Worm (Caenorhabditis elegans) whole organism, young adult: ENCODE results near the gene tpan-1.

Experiments
- B0035.1 ChIP-seq: sonication (generic microtip); optimal IDR thresholded peaks from 2 replicates; lab custom pipeline; 2016; ENCODE audit warnings: missing genetic modification characterization, mild to moderate bottlenecking, missing compliant biosample characterization, missing genotype, missing genetic modification reagents
- B0261.1 ChIP-seq: sonication (generic microtip); optimal IDR thresholded peaks from 2 replicates; lab custom pipeline; 2016; ENCODE audit warnings: mild to moderate bottlenecking, missing genetic modification characterization, moderate library complexity, missing compliant biosample characterization
- B0336.3 ChIP-seq: fragments of 200-800 bp; sonication (Bioruptor generic); IDR thresholded peaks from 2 replicates; pipeline ENCODE4 v1.3.6; 2022; ENCODE audit warnings: missing genetic modification characterization, missing compliant biosample characterization
- C06A6.2 ChIP-seq: fragments of 200-800 bp; sonication (Bioruptor generic); conservative IDR thresholded peaks from 2 replicates; pipeline ENCODE4 v1.3.6; 2022; ENCODE audit warnings: missing genetic modification characterization, missing compliant biosample characterization
- D2030.7 ChIP-seq: fragments of 200-800 bp; sonication (Bioruptor generic); IDR thresholded peaks from 2 replicates; pipeline ENCODE4 v1.3.6; 2022; ENCODE audit warnings: missing genetic modification reagents, missing genetic modification characterization, missing compliant biosample characterization
- F37B4.10 ChIP-seq: fragments of 200-800 bp; sonication (Bioruptor generic); IDR thresholded peaks from 2 replicates; pipeline ENCODE4 v1.3.6; 2022; ENCODE audit warnings: missing genetic modification characterization, missing compliant biosample characterization
- F39B2.1 ChIP-seq: fragments of 200-800 bp; sonication (Bioruptor generic); IDR thresholded peaks from 2 replicates; pipeline ENCODE4 v1.3.6; 2022; ENCODE audit warnings: missing genetic modification reagents, missing genetic modification characterization, missing compliant biosample characterization
- F49E8.2 ChIP-seq: sonication (generic microtip); optimal IDR thresholded peaks from 3 replicates; lab custom pipeline; 2017; ENCODE audit warnings: missing genetic modification characterization, mild to moderate bottlenecking, missing compliant biosample characterization, antibody characterized with exemption, moderate library complexity; ENCODE audit not compliant: insufficient read depth
- F52B5.7 ChIP-seq: sonication (generic microtip); optimal IDR thresholded peaks from 2 replicates; lab custom pipeline; 2016; ENCODE audit warnings: mild to moderate bottlenecking, missing genetic modification characterization, missing compliant biosample characterization
- F57A8.1 ChIP-seq: fragments of 200-800 bp; sonication (Bioruptor generic); optimal IDR thresholded peaks from 2 replicates; lab custom pipeline; 2018; ENCODE audit warnings: mild to moderate bottlenecking, missing genetic modification characterization, moderate library complexity, missing compliant biosample characterization
- F57C9.4 ChIP-seq: sonication (generic microtip); optimal IDR thresholded peaks from 2 replicates; lab custom pipeline; 2017; ENCODE audit warnings: mild to moderate bottlenecking, missing genetic modification characterization, missing compliant biosample characterization
- Y56A3A.18 ChIP-seq: fragments of 200-800 bp; sonication (Bioruptor generic); IDR thresholded peaks from 2 replicates; pipeline ENCODE4 v1.3.6; 2022; ENCODE audit warnings: missing genetic modification reagents, missing genetic modification characterization, missing compliant biosample characterization
- Y67H2A.10 ChIP-seq: fragments of 200-800 bp; sonication (Bioruptor generic); conservative IDR thresholded peaks from 2 replicates; pipeline ENCODE4 v1.3.6; 2022; ENCODE audit warnings: missing genetic modification reagents, missing genetic modification characterization, missing compliant biosample characterization
- Y79H2A.3 ChIP-seq: fragments of 200-800 bp; sonication (Bioruptor generic); conservative IDR thresholded peaks from 2 replicates; pipeline ENCODE4 v1.3.6; 2022; ENCODE audit warnings: missing genetic modification reagents, missing genetic modification characterization, missing compliant biosample characterization
- akir-1 ChIP-seq: fragments of 200-800 bp; sonication (Bioruptor generic); optimal IDR thresholded peaks from 2 replicates; lab custom pipeline; 2018; ENCODE audit warnings: mild to moderate bottlenecking, missing genetic modification characterization, moderate library complexity, missing compliant biosample characterization
- aptf-2 ChIP-seq: fragments of 200-800 bp; sonication (Bioruptor generic); conservative IDR thresholded peaks from 2 replicates; pipeline ENCODE4 v1.3.6; 2022; ENCODE audit warnings: missing genetic modification reagents, missing genetic modification characterization, missing compliant biosample characterization
- attf-5 ChIP-seq: fragments of 200-800 bp; sonication (Bioruptor generic); optimal IDR thresholded peaks from 2 replicates; lab custom pipeline; 2018; ENCODE audit warnings: mild to moderate bottlenecking, missing genetic modification characterization, missing compliant biosample characterization
- bed-2 ChIP-seq: fragments of 200-800 bp; sonication (Bioruptor generic); IDR thresholded peaks from 2 replicates; pipeline ENCODE4 v1.3.6; 2022; ENCODE audit warnings: missing genetic modification reagents, missing genetic modification characterization, missing compliant biosample characterization
- cebp-1 ChIP-seq, 2 experiments: fragments of 200-800 bp in 1 of 2; sonication (Bioruptor generic) in 1 of 2; sonication (generic microtip) in 1 of 2; IDR thresholded peaks in 1 of 2; optimal IDR thresholded peaks in 1 of 2; 2 replicates each; pipeline versions ENCODE4 v1.3.6 to Lab custom; 2017 to 2022; ENCODE audit warnings: missing compliant biosample characterization in 2 of 2, missing genetic modification characterization in 2 of 2, mild to moderate bottlenecking in 1 of 2, missing genetic modification reagents in 1 of 2, moderate library complexity in 1 of 2
- ceh-27 ChIP-seq: fragments of 200-800 bp; sonication (Bioruptor generic); optimal IDR thresholded peaks from 2 replicates; lab custom pipeline; 2018; ENCODE audit warnings: mild to moderate bottlenecking, missing genetic modification characterization, moderate library complexity, missing compliant biosample characterization
- ceh-58 ChIP-seq: fragments of 200-800 bp; sonication (Bioruptor generic); IDR thresholded peaks from 2 replicates; pipeline ENCODE4 v1.3.6; 2022; ENCODE audit warnings: missing genetic modification characterization, missing compliant biosample characterization
- ceh-79 ChIP-seq: sonication (generic microtip); optimal IDR thresholded peaks from 2 replicates; lab custom pipeline; 2017; ENCODE audit warnings: mild to moderate bottlenecking, missing genetic modification characterization, missing compliant biosample characterization
- die-1 ChIP-seq: sonication (generic microtip); optimal IDR thresholded peaks from 2 replicates; lab custom pipeline; 2016; ENCODE audit warnings: missing genotype, mild to moderate bottlenecking, missing genetic modification characterization, missing compliant biosample characterization
- egrh-3 ChIP-seq: fragments of 200-800 bp; sonication (Bioruptor generic); IDR thresholded peaks from 2 replicates; pipeline ENCODE4 v1.3.6; 2022; ENCODE audit warnings: missing genetic modification reagents, missing genetic modification characterization, missing compliant biosample characterization
- fkh-3 ChIP-seq: sonication (generic microtip); optimal IDR thresholded peaks from 2 replicates; lab custom pipeline; 2016; ENCODE audit warnings: mild to moderate bottlenecking, missing genetic modification characterization, missing compliant biosample characterization
- gei-17 ChIP-seq: fragments of 200-800 bp; sonication (Bioruptor generic); optimal IDR thresholded peaks from 2 replicates; lab custom pipeline; 2018; ENCODE audit warnings: mild to moderate bottlenecking, missing genetic modification characterization, missing compliant biosample characterization
- hlh-12 ChIP-seq: sonication (generic microtip); optimal IDR thresholded peaks from 2 replicates; lab custom pipeline; 2016; ENCODE audit warnings: missing genetic modification characterization, missing compliant biosample characterization
- hlh-26 ChIP-seq: fragments of 200-800 bp; sonication (Bioruptor generic); conservative IDR thresholded peaks from 2 replicates; pipeline ENCODE4 v1.3.6; 2022; ENCODE audit warnings: missing genetic modification reagents, missing genetic modification characterization, missing compliant biosample characterization
- hmg-1.2 ChIP-seq: fragments of 200-800 bp; sonication (Bioruptor generic); IDR thresholded peaks from 2 replicates; pipeline ENCODE4 v1.3.6; 2022; ENCODE audit warnings: missing genetic modification reagents, missing genetic modification characterization, missing compliant biosample characterization
- lin-26 ChIP-seq: fragments of 200-800 bp; sonication (Bioruptor generic); IDR thresholded peaks from 2 replicates; pipeline ENCODE4 v1.3.6; 2022; ENCODE audit warnings: missing genetic modification reagents, missing genetic modification characterization, missing compliant biosample characterization
- lin-54 ChIP-seq: fragments of 200-800 bp; sonication (Bioruptor generic); optimal IDR thresholded peaks from 2 replicates; lab custom pipeline; 2018; ENCODE audit warnings: mild to moderate bottlenecking, missing genetic modification characterization, missing compliant biosample characterization
- lir-1 ChIP-seq: fragments of 200-800 bp; sonication (Bioruptor generic); conservative IDR thresholded peaks from 2 replicates; pipeline ENCODE4 v1.3.6; 2022; ENCODE audit warnings: missing genetic modification reagents, missing genetic modification characterization, missing compliant biosample characterization
- madf-10 ChIP-seq: sonication (generic microtip); optimal IDR thresholded peaks from 2 replicates; lab custom pipeline; 2016; ENCODE audit warnings: mild to moderate bottlenecking, missing genetic modification characterization, missing compliant biosample characterization
- madf-6 ChIP-seq: fragments of 200-800 bp; sonication (Bioruptor generic); IDR thresholded peaks from 2 replicates; pipeline ENCODE4 v1.3.6; 2022; ENCODE audit warnings: missing genetic modification reagents, missing genetic modification characterization, missing compliant biosample characterization
- mcd-1 ChIP-seq: fragments of 200-800 bp; sonication (Bioruptor generic); IDR thresholded peaks from 2 replicates; pipeline ENCODE4 v1.3.6; 2022; ENCODE audit warnings: missing genetic modification reagents, missing genetic modification characterization, missing compliant biosample characterization
- mxl-1 ChIP-seq: sonication (generic microtip); optimal IDR thresholded peaks from 2 replicates; lab custom pipeline; 2016; ENCODE audit warnings: missing genetic modification characterization, missing compliant biosample characterization
- nhr-27 ChIP-seq: fragments of 200-800 bp; sonication (Bioruptor generic); optimal IDR thresholded peaks from 2 replicates; lab custom pipeline; 2018; ENCODE audit warnings: mild to moderate bottlenecking, missing genetic modification characterization, moderate library complexity, missing compliant biosample characterization
- repo-1 ChIP-seq: sonication (generic microtip); optimal IDR thresholded peaks from 2 replicates; lab custom pipeline; 2017; ENCODE audit warnings: mild to moderate bottlenecking, missing genetic modification characterization, missing compliant biosample characterization
- sdz-38 ChIP-seq: sonication (generic microtip); optimal IDR thresholded peaks from 2 replicates; lab custom pipeline; 2016; ENCODE audit warnings: missing genotype, missing genetic modification characterization, missing compliant biosample characterization
- sptf-2 ChIP-seq: fragments of 200-800 bp; sonication (Bioruptor generic); optimal IDR thresholded peaks from 2 replicates; lab custom pipeline; 2018; ENCODE audit warnings: mild to moderate bottlenecking, missing genetic modification characterization, missing compliant biosample characterization
- tbp1 ChIP-seq: fragments of 200-800 bp; sonication (Bioruptor generic); optimal IDR thresholded peaks from 2 replicates; lab custom pipeline; 2018; ENCODE audit warnings: mild to moderate bottlenecking, missing genetic modification characterization, missing compliant biosample characterization
- unc-130 ChIP-seq: sonication (generic microtip); optimal IDR thresholded peaks from 2 replicates; lab custom pipeline; 2016; ENCODE audit warnings: missing genetic modification reagents, missing genetic modification characterization, missing compliant biosample characterization
- zfh-2 ChIP-seq: fragments of 200-800 bp; sonication (Bioruptor generic); conservative IDR thresholded peaks from 2 replicates; pipeline ENCODE4 v1.3.6; 2022; ENCODE audit warnings: missing genetic modification reagents, missing genetic modification characterization, missing compliant biosample characterization
- ztf-18 ChIP-seq: sonication (generic microtip); optimal IDR thresholded peaks from 2 replicates; lab custom pipeline; 2016; ENCODE audit warnings: missing genotype, mild to moderate bottlenecking, missing genetic modification characterization, missing compliant biosample characterization
- ztf-25 ChIP-seq: fragments of 200-800 bp; sonication (Bioruptor generic); IDR thresholded peaks from 2 replicates; pipeline ENCODE4 v1.3.6; 2022; ENCODE audit warnings: missing genetic modification reagents, missing genetic modification characterization, missing compliant biosample characterization
- ztf-28 ChIP-seq: fragments of 200-800 bp; sonication (Bioruptor generic); IDR thresholded peaks from 2 replicates; pipeline ENCODE4 v1.3.6; 2022; ENCODE audit warnings: missing genetic modification reagents, missing genetic modification characterization, missing compliant biosample characterization

The tpan-1 gene

ce11 chrV:20783642-20784041, 5.7 kb upstream of the tpan-1 start:
- TF ChIP-seq fkh-3 (tag; lab: Kevin White, UChicago) (no peak), D2030.7 (no peak), lin-26 (no peak), hmg-1.2 (0 out of 2 replicates have a peak, but pooled peaks have one; percentile 13), zfh-2 (GFP tag; lab: Robert Waterston, UW) (peak; percentile 74), cebp-1 (GFP tag; IDR thresholded peaks at IDR 0.05; lab: Robert Waterston, UW) (no peak), cebp-1 (tag; optimal IDR thresholded peaks at IDR 0.05; lab: Kevin White, UChicago) (peak; percentile 26), Y56A3A.18 (GFP tag; lab: Robert Waterston, UW) (0 out of 2 replicates have a peak, but pooled peaks have one; percentile 27), egrh-3 (peak; percentile 50; the same call in 1 of the 2 replicates), ztf-25 (GFP tag; lab: Robert Waterston, UW) (peak; percentile 26; the same call in 1 of the 2 replicates), ceh-58 (GFP tag; lab: Robert Waterston, UW) (0 out of 2 replicates have a peak, but pooled peaks have one; percentile 27), F37B4.10 (GFP tag; lab: Robert Waterston, UW) (no peak), unc-130 (GFP tag; lab: Kevin White, UChicago) (no peak), B0336.3 (GFP tag; lab: Robert Waterston, UW) (peak; percentile 19; the same call in 1 of the 2 replicates), hlh-12 (tag; lab: Kevin White, UChicago) (no peak), repo-1 (tag; lab: Kevin White, UChicago) (peak; percentile 36), F49E8.2 (tag; lab: Kevin White, UChicago) (no peak), akir-1 (GFP tag; lab: Kevin White, UChicago) (no peak), ztf-28 (GFP tag; lab: Robert Waterston, UW) (no peak), F57C9.4 (tag; lab: Kevin White, UChicago) (no peak), mcd-1 (GFP tag; lab: Robert Waterston, UW) (no peak; the same call in 1 of the 2 replicates), attf-5 (GFP tag; lab: Kevin White, UChicago) (no peak), ceh-79 (tag; lab: Kevin White, UChicago) (no peak), madf-10 (tag; lab: Kevin White, UChicago) (no peak), gei-17 (GFP tag; lab: Kevin White, UChicago) (no peak), ceh-27 (GFP tag; lab: Kevin White, UChicago) (no peak), F52B5.7 (tag; lab: Kevin White, UChicago) (peak; percentile 51)

- TF ChIP-seq mxl-1 (tag; lab: Kevin White, UChicago), result no peak
- no peak for TF ChIP-seq ceh-27 (GFP tag; lab: Kevin White, UChicago)
- TF ChIP-seq lin-54, result peak; percentile 40
- no peak for TF ChIP-seq die-1 (tag; lab: Kevin White, UChicago)
- no peak for TF ChIP-seq bed-2
- no peak for TF ChIP-seq F39B2.1 (GFP tag; lab: Robert Waterston, UW)
- no peak for TF ChIP-seq ztf-18 (tag; lab: Kevin White, UChicago)
- TF ChIP-seq nhr-27 (tag; lab: Kevin White, UChicago), result no peak
- TF ChIP-seq Y79H2A.3, result no peak
- TF ChIP-seq sptf-2 (GFP tag; lab: Kevin White, UChicago), result no peak
- TF ChIP-seq F57A8.1 (GFP tag; lab: Kevin White, UChicago), result no peak
- no peak for TF ChIP-seq hlh-26 (GFP tag; lab: Robert Waterston, UW)
- no peak for TF ChIP-seq B0035.1 (tag; lab: Kevin White, UChicago)
- 0 out of 2 replicates have a peak, but pooled peaks have one; percentile 17 for TF ChIP-seq hmg-1.2
- TF ChIP-seq sdz-38 (tag; lab: Kevin White, UChicago), result no peak
- TF ChIP-seq madf-6 (GFP tag; lab: Robert Waterston, UW), result no peak
- TF ChIP-seq tbp1 (GFP tag; lab: Kevin White, UChicago), result no peak
- no peak for TF ChIP-seq Y67H2A.10 (GFP tag; lab: Robert Waterston, UW)
- no peak for TF ChIP-seq fkh-3 (tag; lab: Kevin White, UChicago)
- no peak for TF ChIP-seq C06A6.2 (GFP tag; lab: Robert Waterston, UW)
- no peak for TF ChIP-seq lir-1
- TF ChIP-seq akir-1 (GFP tag; lab: Kevin White, UChicago), result peak; percentile 28
- no peak for TF ChIP-seq B0261.1 (tag; lab: Kevin White, UChicago)
- no peak for TF ChIP-seq aptf-2 (GFP tag; lab: Robert Waterston, UW)
These were observed 4.1 kb upstream of the tpan-1 start for ce11 chrV:20785050-20785847.
